Worm (Caenorhabditis elegans): ENCODE results near the gene swt-3.

- no peak for TF ChIP-seq nhr-129 (tag; optimal IDR thresholded peaks at IDR 0.05)
- TF ChIP-seq nhr-12 (tag; optimal IDR thresholded peaks at IDR 0.05), result no peak
- no peak for TF ChIP-seq nhr-25 (tag; optimal IDR thresholded peaks at IDR 0.05)
- TF ChIP-seq snpc-4 (tag; optimal IDR thresholded peaks at IDR 0.05), result no peak
- no peak for TF ChIP-seq egl-27 (tag; optimal IDR thresholded peaks at IDR 0.05)
- no peak for TF ChIP-seq ztf-11 (tag; optimal IDR thresholded peaks at IDR 0.05)
- no peak for TF ChIP-seq unc-39 (tag; optimal IDR thresholded peaks at IDR 0.05)
- TF ChIP-seq ceh-16 (tag; optimal IDR thresholded peaks at IDR 0.05), result no peak
Measured at ce11 chrIV:10750041-10750440, 30.4 kb downstream of the swt-3 start, which contains the start of gene T25B9.1.

Measured in whole organism, L2 larva.